Fruit fly (Drosophila melanogaster) whole organism, embryonic: ENCODE measurements around the gene CG32772.

Experiments
- Ada2b ChIP-seq: fragments of 200-800 bp; sonication (Bioruptor generic); IDR thresholded peaks from 2 replicates; pipeline ENCODE4 v1.3.6; 2022; ENCODE audit warnings: missing biosample characterization, missing genetic modification characterization
- Aef1 ChIP-seq: fragments of 200-800 bp; sonication (Bioruptor generic); IDR thresholded peaks from 3 replicates; pipeline ENCODE4 v1.3.6; 2022; ENCODE audit warnings: missing biosample characterization, missing genetic modification characterization
- Antp ChIP-seq: fragments of 200-800 bp; sonication (Bioruptor generic); optimal IDR thresholded peaks from 3 replicates; lab custom pipeline; 2016; ENCODE audit warnings: missing biosample characterization, missing genetic modification characterization
- Bteb2 ChIP-seq: fragments of 200-800 bp; sonication (Bioruptor generic); optimal IDR thresholded peaks from 2 replicates; lab custom pipeline; 2016; ENCODE audit warnings: missing biosample characterization, missing genetic modification characterization
- CG10321 ChIP-seq: fragments of 200-800 bp; sonication (Bioruptor generic); IDR thresholded peaks from 2 replicates; pipeline ENCODE4 v1.3.6; 2022; ENCODE audit warnings: missing biosample characterization, missing genetic modification characterization
- CG11085 ChIP-seq: fragments of 200-800 bp; sonication (Bioruptor generic); IDR thresholded peaks from 2 replicates; pipeline ENCODE4 v1.3.6; 2022; ENCODE audit warnings: missing biosample characterization, missing genetic modification characterization
- CG13123 ChIP-seq: fragments of 200-800 bp; sonication (Bioruptor generic); optimal IDR thresholded peaks from 2 replicates; lab custom pipeline; 2016; ENCODE audit warnings: missing biosample characterization, missing genetic modification characterization
- CG13287 ChIP-seq: fragments of 200-800 bp; sonication (Bioruptor generic); IDR thresholded peaks from 2 replicates; pipeline ENCODE4 v1.3.6; 2022; ENCODE audit warnings: missing biosample characterization, missing genetic modification characterization; ENCODE audit not compliant: partially characterized antibody
- CG14965 ChIP-seq: fragments of 200-800 bp; sonication (Bioruptor generic); optimal IDR thresholded peaks from 2 replicates; lab custom pipeline; 2016; ENCODE audit warnings: missing biosample characterization, missing genetic modification characterization, borderline replicate concordance
- CG1647 ChIP-seq: fragments of 200-800 bp; sonication (Bioruptor generic); optimal IDR thresholded peaks from 3 replicates; lab custom pipeline; 2016; ENCODE audit warnings: missing biosample characterization, missing genetic modification characterization
- CG17829 ChIP-seq: fragments of 200-800 bp; optimal IDR thresholded peaks from 2 replicates; lab custom pipeline; 2019; ENCODE audit warnings: missing biosample characterization, mild to moderate bottlenecking, missing genetic modification characterization, moderate library complexity
- CG18619 ChIP-seq: fragments of 200-800 bp; sonication (Bioruptor generic); optimal IDR thresholded peaks from 3 replicates; lab custom pipeline; 2017; ENCODE audit warnings: missing biosample characterization, mild to moderate bottlenecking, missing genetic modification characterization
- CG18764 ChIP-seq: fragments of 200-800 bp; sonication (Bioruptor generic); optimal IDR thresholded peaks from 3 replicates; lab custom pipeline; 2016; ENCODE audit warnings: missing biosample characterization, missing genetic modification characterization
- CG2712 ChIP-seq: fragments of 200-800 bp; optimal IDR thresholded peaks from 3 replicates; lab custom pipeline; 2019; ENCODE audit warnings: missing biosample characterization, mild to moderate bottlenecking, missing genetic modification characterization, moderate library complexity
- CG3995 ChIP-seq: fragments of 200-800 bp; sonication (Bioruptor generic); optimal IDR thresholded peaks from 3 replicates; lab custom pipeline; 2016; ENCODE audit warnings: missing biosample characterization, missing genetic modification characterization
- CG4360 ChIP-seq: fragments of 200-800 bp; sonication (Bioruptor generic); IDR thresholded peaks from 2 replicates; pipeline ENCODE4 v1.3.6; 2022; ENCODE audit warnings: missing biosample characterization, missing genetic modification characterization
- CG43689 ChIP-seq: fragments of 200-800 bp; sonication (Bioruptor generic); IDR thresholded peaks from 2 replicates; pipeline ENCODE4 v1.3.6; 2022; ENCODE audit warnings: missing biosample characterization, missing genetic modification characterization
- CG4707 ChIP-seq: fragments of 200-800 bp; sonication (Bioruptor generic); optimal IDR thresholded peaks from 2 replicates; lab custom pipeline; 2018; ENCODE audit warnings: missing biosample characterization, mild to moderate bottlenecking, missing genetic modification characterization, moderate library complexity
- CG6689 ChIP-seq: fragments of 200-800 bp; sonication (Bioruptor generic); IDR thresholded peaks from 2 replicates; pipeline ENCODE4 v1.3.6; 2022; ENCODE audit warnings: missing biosample characterization, missing genetic modification characterization
- CG6765 ChIP-seq: fragments of 200-800 bp; sonication (Bioruptor generic); optimal IDR thresholded peaks from 3 replicates; lab custom pipeline; 2017; ENCODE audit warnings: missing biosample characterization, mild to moderate bottlenecking, missing genetic modification characterization
- CG8478 ChIP-seq: fragments of >200 bp; optimal IDR thresholded peaks from 2 replicates; lab custom pipeline; 2018
- CG8924 ChIP-seq: fragments of 200-800 bp; optimal IDR thresholded peaks from 3 replicates; lab custom pipeline; 2019; ENCODE audit warnings: missing biosample characterization, mild to moderate bottlenecking, missing genetic modification characterization, moderate library complexity
- CG9797 ChIP-seq: fragments of 200-800 bp; sonication (Bioruptor generic); optimal IDR thresholded peaks from 3 replicates; lab custom pipeline; 2018; ENCODE audit warnings: missing biosample characterization, mild to moderate bottlenecking, missing genetic modification characterization
- Doc3 ChIP-seq: fragments of 200-800 bp; sonication (Bioruptor generic); IDR thresholded peaks from 3 replicates; pipeline ENCODE4 v1.3.6; 2022; ENCODE audit warnings: missing biosample characterization, missing genetic modification characterization; ENCODE audit not compliant: partially characterized antibody
- E2f1 ChIP-seq: fragments of 200-800 bp; sonication (Bioruptor generic); IDR thresholded peaks from 2 replicates; pipeline ENCODE4 v1.3.6; 2022; ENCODE audit warnings: missing biosample characterization, missing genetic modification characterization
- HmgD ChIP-seq: fragments of 200-800 bp; sonication (Bioruptor generic); optimal IDR thresholded peaks from 3 replicates; lab custom pipeline; 2016; ENCODE audit warnings: missing biosample characterization, missing genetic modification characterization
- HmgZ ChIP-seq: fragments of 200-800 bp; sonication (Bioruptor generic); optimal IDR thresholded peaks from 2 replicates; lab custom pipeline; 2018; ENCODE audit warnings: missing biosample characterization, mild to moderate bottlenecking, missing genetic modification characterization
- Lhr ChIP-seq: fragments of 200-800 bp; sonication (Bioruptor generic); optimal IDR thresholded peaks from 3 replicates; lab custom pipeline; 2017; ENCODE audit warnings: mild to moderate bottlenecking, missing biosample characterization, missing genetic modification reagents, missing genetic modification characterization
- Nf-YB ChIP-seq: fragments of 200-800 bp; sonication (Bioruptor generic); optimal IDR thresholded peaks from 3 replicates; lab custom pipeline; 2019; ENCODE audit warnings: missing biosample characterization, mild to moderate bottlenecking, missing genetic modification characterization, moderate library complexity
- Xbp1 ChIP-seq: fragments of 200-800 bp; sonication (Bioruptor generic); optimal IDR thresholded peaks from 3 replicates; lab custom pipeline; 2016; ENCODE audit warnings: missing biosample characterization, mild to moderate bottlenecking, missing genetic modification characterization
- amos ChIP-seq: fragments of 200-800 bp; sonication (Bioruptor generic); IDR thresholded peaks from 2 replicates; pipeline ENCODE4 v1.3.6; 2022; ENCODE audit warnings: missing biosample characterization, missing genetic modification characterization; ENCODE audit not compliant: partially characterized antibody
- ap ChIP-seq: fragments of 200-800 bp; sonication (Bioruptor generic); IDR thresholded peaks from 2 replicates; pipeline ENCODE4 v1.3.6; 2022; ENCODE audit warnings: missing biosample characterization, missing genetic modification characterization
- ash1 ChIP-seq: fragments of 200-800 bp; sonication (Bioruptor generic); optimal IDR thresholded peaks from 2 replicates; lab custom pipeline; 2018; ENCODE audit warnings: missing biosample characterization, mild to moderate bottlenecking, missing genetic modification characterization
- bab2 ChIP-seq: fragments of 200-800 bp; sonication (Bioruptor generic); optimal IDR thresholded peaks from 2 replicates; lab custom pipeline; 2016; ENCODE audit warnings: missing biosample characterization, missing genetic modification characterization
- btn ChIP-seq: fragments of 200-800 bp; sonication (Bioruptor generic); optimal IDR thresholded peaks from 2 replicates; lab custom pipeline; 2016; ENCODE audit warnings: missing biosample characterization, missing genetic modification characterization
- chn ChIP-seq: fragments of 200-800 bp; sonication (Bioruptor generic); optimal IDR thresholded peaks from 2 replicates; lab custom pipeline; 2016; ENCODE audit warnings: missing biosample characterization, missing genetic modification characterization
- dati ChIP-seq: fragments of 200-800 bp; sonication (Bioruptor generic); IDR thresholded peaks from 2 replicates; pipeline ENCODE4 v1.3.6; 2022; ENCODE audit warnings: missing biosample characterization, missing genetic modification characterization
- dysf ChIP-seq: fragments of 200-800 bp; sonication (Bioruptor generic); IDR thresholded peaks from 3 replicates; pipeline ENCODE4 v1.3.6; 2022; ENCODE audit warnings: missing biosample characterization, missing genetic modification characterization
- emc ChIP-seq: fragments of 200-800 bp; sonication (Bioruptor generic); optimal IDR thresholded peaks from 2 replicates; lab custom pipeline; 2016; ENCODE audit warnings: missing biosample characterization, missing genetic modification characterization
- ems ChIP-seq: fragments of 200-800 bp; sonication (Bioruptor generic); optimal IDR thresholded peaks from 3 replicates; lab custom pipeline; 2016; ENCODE audit warnings: missing biosample characterization, missing genetic modification characterization
- fd64A ChIP-seq: fragments of 200-800 bp; sonication (Bioruptor generic); optimal IDR thresholded peaks from 3 replicates; lab custom pipeline; 2018; ENCODE audit warnings: missing biosample characterization, mild to moderate bottlenecking, missing genetic modification characterization
- jing ChIP-seq: fragments of 200-800 bp; sonication (Bioruptor generic); optimal IDR thresholded peaks from 2 replicates; lab custom pipeline; 2018; ENCODE audit warnings: missing biosample characterization, mild to moderate bottlenecking, missing genetic modification characterization
- kah ChIP-seq: fragments of 200-800 bp; sonication (Bioruptor generic); optimal IDR thresholded peaks from 2 replicates; lab custom pipeline; 2018; ENCODE audit warnings: missing biosample characterization, mild to moderate bottlenecking, missing genetic modification characterization
- lab ChIP-seq: fragments of 200-800 bp; sonication (Bioruptor generic); optimal IDR thresholded peaks from 3 replicates; lab custom pipeline; 2017; ENCODE audit warnings: missing biosample characterization, missing genetic modification characterization, mild to moderate bottlenecking, moderate library complexity, missing genetic modification reagents
- odd ChIP-seq: fragments of 200-800 bp; sonication (Bioruptor generic); optimal IDR thresholded peaks from 2 replicates; lab custom pipeline; 2017; ENCODE audit warnings: missing biosample characterization, mild to moderate bottlenecking, missing genetic modification characterization
- pnt ChIP-seq: fragments of 200-800 bp; sonication (Bioruptor generic); optimal IDR thresholded peaks from 3 replicates; lab custom pipeline; 2016; ENCODE audit warnings: missing biosample characterization, missing genetic modification characterization
- sima ChIP-seq: fragments of 200-800 bp; sonication (Bioruptor generic); optimal IDR thresholded peaks from 2 replicates; lab custom pipeline; 2016; ENCODE audit warnings: missing biosample characterization, missing genetic modification characterization
- slp2 ChIP-seq: fragments of 200-800 bp; sonication (Bioruptor generic); optimal IDR thresholded peaks from 2 replicates; lab custom pipeline; 2016; ENCODE audit warnings: missing biosample characterization, missing genetic modification characterization
- tin ChIP-seq: fragments of 200-800 bp; sonication (Bioruptor generic); optimal IDR thresholded peaks from 3 replicates; lab custom pipeline; 2016; ENCODE audit warnings: missing biosample characterization, missing genetic modification characterization
- usp ChIP-seq: fragments of >200 bp; optimal IDR thresholded peaks from 2 replicates; lab custom pipeline; 2017; ENCODE audit warnings: missing biosample characterization, missing genetic modification characterization
- zfh1 ChIP-seq: fragments of 200-800 bp; sonication (Bioruptor generic); IDR thresholded peaks from 3 replicates; pipeline ENCODE4 v1.3.6; 2022; ENCODE audit warnings: missing biosample characterization, missing genetic modification characterization

Gene CG32772

dm6 chrX:4939788-4940441 is 31.0 kb downstream of the CG32772 start (continued):
- TF ChIP-seq chn (peak; percentile 97), ash1 (GFP tag; lab: Kevin White, UChicago) (peak; percentile 30), sima (GFP tag; lab: Kevin White, UChicago) (peak; percentile 67), dysf (GFP tag; lab: Robert Waterston, UW) (peak; percentile 95), lab (GFP tag; lab: Kevin White, UChicago) (peak; percentile 92), amos (GFP tag; lab: Robert Waterston, UW) (no peak), CG43689 (GFP tag; lab: Robert Waterston, UW) (peak; percentile 87), CG13287 (GFP tag; lab: Robert Waterston, UW) (no peak), CG6689 (peak; percentile 95), E2f1 (GFP tag; lab: Robert Waterston, UW) (peak; percentile 95), CG11085 (GFP tag; lab: Robert Waterston, UW) (peak; percentile 82), CG8924 (peak; percentile 93), ap (GFP tag; lab: Robert Waterston, UW) (peak; percentile 96), btn (peak; percentile 92), Xbp1 (GFP tag; lab: Kevin White, UChicago) (peak; percentile 97), kah (GFP tag; lab: Kevin White, UChicago) (peak; percentile 91), odd (GFP tag; lab: Kevin White, UChicago) (peak; percentile 91), pnt (peak; percentile 95), Doc3 (GFP tag; lab: Robert Waterston, UW) (no peak), Lhr (GFP tag; lab: Kevin White, UChicago) (peak; percentile 87), ems (GFP tag; lab: Kevin White, UChicago) (peak; percentile 94), bab2 (GFP tag; lab: Kevin White, UChicago) (peak; percentile 94), CG6765 (GFP tag; lab: Kevin White, UChicago) (peak; percentile 59), CG17829 (peak; percentile 96), Aef1 (GFP tag; lab: Robert Waterston, UW) (peak; percentile 91), HmgD (GFP tag; lab: Kevin White, UChicago) (peak; percentile 73), emc (peak; percentile 78), usp (GFP tag; lab: Kevin White, UChicago) (no peak), CG4707 (GFP tag; lab: Kevin White, UChicago) (peak; percentile 93), Bteb2 (GFP tag; lab: Kevin White, UChicago) (peak; percentile 89), CG2712 (tag; lab: Kevin White, UChicago) (peak; percentile 96), CG14965 (peak; percentile 79), tin (GFP tag; lab: Kevin White, UChicago) (peak; percentile 98), CG3995 (GFP tag; lab: Kevin White, UChicago) (peak; percentile 41), CG13123 (GFP tag; lab: Kevin White, UChicago) (peak; percentile 84), dati (peak; percentile 92), jing (GFP tag; lab: Kevin White, UChicago) (peak; percentile 96), CG9797 (GFP tag; lab: Kevin White, UChicago) (peak; percentile 32), CG4360 (peak; percentile 87), CG18764 (GFP tag; lab: Kevin White, UChicago) (peak; percentile 89), Ada2b (GFP tag; lab: Robert Waterston, UW) (peak; percentile 96), Nf-YB (peak; percentile 73), slp2 (GFP tag; lab: Kevin White, UChicago) (peak; percentile 91), CG10321 (GFP tag; lab: Robert Waterston, UW) (peak; percentile 72; the same call in 1 of the 2 replicates), Antp (GFP tag; lab: Kevin White, UChicago) (peak; percentile 95), CG18619 (peak; percentile 88), CG8478 (lab: Kevin White, UChicago) (no peak), fd64A (GFP tag; lab: Kevin White, UChicago) (peak; percentile 93), HmgZ (tag; lab: Kevin White, UChicago) (peak; percentile 92), zfh1 (peak; percentile 99), CG1647 (GFP tag; lab: Kevin White, UChicago) (peak; percentile 95)
